Worm (Caenorhabditis elegans) whole organism, young adult: ENCODE data around the gene C01C4.3.

Experiments
- B0261.1 ChIP-seq: sonication (generic microtip); optimal IDR thresholded peaks from 2 replicates; lab custom pipeline; 2016; ENCODE audit warnings: mild to moderate bottlenecking, missing genetic modification characterization, moderate library complexity, missing compliant biosample characterization
- B0336.3 ChIP-seq: fragments of 200-800 bp; sonication (Bioruptor generic); IDR thresholded peaks from 2 replicates; pipeline ENCODE4 v1.3.6; 2022; ENCODE audit warnings: missing genetic modification characterization, missing compliant biosample characterization
- C06A6.2 ChIP-seq: fragments of 200-800 bp; sonication (Bioruptor generic); conservative IDR thresholded peaks from 2 replicates; pipeline ENCODE4 v1.3.6; 2022; ENCODE audit warnings: missing genetic modification characterization, missing compliant biosample characterization
- F39B2.1 ChIP-seq: fragments of 200-800 bp; sonication (Bioruptor generic); IDR thresholded peaks from 2 replicates; pipeline ENCODE4 v1.3.6; 2022; ENCODE audit warnings: missing genetic modification reagents, missing genetic modification characterization, missing compliant biosample characterization
- F52B5.7 ChIP-seq: sonication (generic microtip); optimal IDR thresholded peaks from 2 replicates; lab custom pipeline; 2016; ENCODE audit warnings: mild to moderate bottlenecking, missing genetic modification characterization, missing compliant biosample characterization
- T07F8.4 ChIP-seq: sonication (generic microtip); optimal IDR thresholded peaks from 2 replicates; lab custom pipeline; 2016; ENCODE audit warnings: mild to moderate bottlenecking, missing genetic modification characterization, moderate library complexity, missing compliant biosample characterization
- T26A5.8 ChIP-seq: sonication (generic microtip); optimal IDR thresholded peaks from 2 replicates; lab custom pipeline; 2016; ENCODE audit warnings: missing genetic modification characterization, missing compliant biosample characterization
- Y53G8AR.9 ChIP-seq: fragments of 200-800 bp; sonication (Bioruptor generic); conservative IDR thresholded peaks from 2 replicates; pipeline ENCODE4 v1.3.6; 2022; ENCODE audit warnings: missing genetic modification reagents, missing genetic modification characterization, missing compliant biosample characterization
- akir-1 ChIP-seq: fragments of 200-800 bp; sonication (Bioruptor generic); optimal IDR thresholded peaks from 2 replicates; lab custom pipeline; 2018; ENCODE audit warnings: mild to moderate bottlenecking, missing genetic modification characterization, moderate library complexity, missing compliant biosample characterization
- aptf-3 ChIP-seq: fragments of 200-800 bp; sonication (Bioruptor generic); IDR thresholded peaks from 2 replicates; pipeline ENCODE4 v1.3.6; 2022; ENCODE audit warnings: missing genetic modification characterization, missing compliant biosample characterization
- atf-7 ChIP-seq: sonication (generic microtip); optimal IDR thresholded peaks from 2 replicates; lab custom pipeline; 2017; ENCODE audit warnings: mild to moderate bottlenecking, missing genetic modification characterization, missing compliant biosample characterization
- attf-3 ChIP-seq: fragments of 200-800 bp; sonication (Bioruptor generic); conservative IDR thresholded peaks from 2 replicates; pipeline ENCODE4 v1.3.6; 2022; ENCODE audit warnings: missing genetic modification reagents, missing genetic modification characterization, missing compliant biosample characterization
- ccch-3 ChIP-seq: fragments of 200-800 bp; sonication (Bioruptor generic); optimal IDR thresholded peaks from 2 replicates; lab custom pipeline; 2018; ENCODE audit warnings: mild to moderate bottlenecking, missing genetic modification characterization, missing compliant biosample characterization
- cebp-1 ChIP-seq, 2 experiments: fragments of 200-800 bp in 1 of 2; sonication (Bioruptor generic) in 1 of 2; sonication (generic microtip) in 1 of 2; IDR thresholded peaks in 1 of 2; optimal IDR thresholded peaks in 1 of 2; 2 replicates each; pipeline versions ENCODE4 v1.3.6 to Lab custom; 2017 to 2022; ENCODE audit warnings: missing compliant biosample characterization in 2 of 2, missing genetic modification characterization in 2 of 2, mild to moderate bottlenecking in 1 of 2, missing genetic modification reagents in 1 of 2, moderate library complexity in 1 of 2
- ceh-40 ChIP-seq: fragments of 200-800 bp; sonication (Bioruptor generic); IDR thresholded peaks from 2 replicates; pipeline ENCODE4 v1.3.6; 2022; ENCODE audit warnings: missing genetic modification characterization, missing compliant biosample characterization
- ceh-91 ChIP-seq: fragments of 200-800 bp; sonication (Bioruptor generic); IDR thresholded peaks from 2 replicates; pipeline ENCODE4 v1.3.6; 2022; ENCODE audit warnings: missing genetic modification reagents, missing genetic modification characterization, missing compliant biosample characterization
- chd-7 ChIP-seq: sonication (generic microtip); optimal IDR thresholded peaks from 2 replicates; lab custom pipeline; 2016; ENCODE audit warnings: mild to moderate bottlenecking, missing genetic modification characterization, moderate library complexity, missing compliant biosample characterization
- dox-1 ChIP-seq: fragments of 200-800 bp; sonication (Bioruptor generic); IDR thresholded peaks from 2 replicates; pipeline ENCODE4 v1.3.6; 2022; ENCODE audit warnings: missing genetic modification reagents, missing genetic modification characterization, missing compliant biosample characterization
- egl-18 ChIP-seq: fragments of 200-800 bp; sonication (Bioruptor generic); IDR thresholded peaks from 2 replicates; pipeline ENCODE4 v1.3.6; 2022; ENCODE audit warnings: missing genetic modification reagents, missing genetic modification characterization, missing compliant biosample characterization
- gei-17 ChIP-seq: fragments of 200-800 bp; sonication (Bioruptor generic); optimal IDR thresholded peaks from 2 replicates; lab custom pipeline; 2018; ENCODE audit warnings: mild to moderate bottlenecking, missing genetic modification characterization, missing compliant biosample characterization
- hlh-12 ChIP-seq: sonication (generic microtip); optimal IDR thresholded peaks from 2 replicates; lab custom pipeline; 2016; ENCODE audit warnings: missing genetic modification characterization, missing compliant biosample characterization
- hmg-1.2 ChIP-seq: fragments of 200-800 bp; sonication (Bioruptor generic); IDR thresholded peaks from 2 replicates; pipeline ENCODE4 v1.3.6; 2022; ENCODE audit warnings: missing genetic modification reagents, missing genetic modification characterization, missing compliant biosample characterization
- hrde-1 ChIP-seq: sonication (generic microtip); optimal IDR thresholded peaks from 2 replicates; lab custom pipeline; 2016; ENCODE audit warnings: missing genetic modification characterization, mild to moderate bottlenecking, missing compliant biosample characterization, moderate library complexity, missing genotype, missing genetic modification reagents, borderline replicate concordance
- lin-26 ChIP-seq: fragments of 200-800 bp; sonication (Bioruptor generic); IDR thresholded peaks from 2 replicates; pipeline ENCODE4 v1.3.6; 2022; ENCODE audit warnings: missing genetic modification reagents, missing genetic modification characterization, missing compliant biosample characterization
- lin-35 ChIP-seq, 3 experiments: fragments of 150-350 bp in 2 of 3; sonication (generic microtip) in 1 of 3; optimal IDR thresholded peaks; 2 replicates each; lab custom pipeline; 2014 to 2018; ENCODE audit warnings: missing biosample characterization in 3 of 3, missing genetic modification characterization in 3 of 3, missing genetic modification reagents in 3 of 3
- lin-40 ChIP-seq: sonication (generic microtip); optimal IDR thresholded peaks from 2 replicates; lab custom pipeline; 2016; ENCODE audit warnings: missing genetic modification characterization, mild to moderate bottlenecking, missing compliant biosample characterization, missing genotype, missing genetic modification reagents
- lsl-1 ChIP-seq: fragments of 200-800 bp; sonication (Bioruptor generic); optimal IDR thresholded peaks from 2 replicates; lab custom pipeline; 2018; ENCODE audit warnings: mild to moderate bottlenecking, missing genetic modification characterization, moderate library complexity, missing compliant biosample characterization
- lsy-27 ChIP-seq: sonication (generic microtip); optimal IDR thresholded peaks from 2 replicates; lab custom pipeline; 2017; ENCODE audit warnings: missing genetic modification characterization, mild to moderate bottlenecking, missing compliant biosample characterization, antibody characterized with exemption, missing genotype, borderline replicate concordance; ENCODE audit not compliant: insufficient read depth
- madf-3 ChIP-seq: fragments of 200-800 bp; sonication (Bioruptor generic); IDR thresholded peaks from 2 replicates; pipeline ENCODE4 v1.3.6; 2022; ENCODE audit warnings: missing genetic modification reagents, missing genetic modification characterization, missing compliant biosample characterization
- madf-8 ChIP-seq: fragments of 200-800 bp; sonication (Bioruptor generic); conservative IDR thresholded peaks from 2 replicates; pipeline ENCODE4 v1.3.6; 2022; ENCODE audit warnings: missing genetic modification reagents, missing genetic modification characterization, missing compliant biosample characterization
- mcd-1 ChIP-seq: fragments of 200-800 bp; sonication (Bioruptor generic); IDR thresholded peaks from 2 replicates; pipeline ENCODE4 v1.3.6; 2022; ENCODE audit warnings: missing genetic modification reagents, missing genetic modification characterization, missing compliant biosample characterization
- mes-4 ChIP-seq: sonication (generic microtip); optimal IDR thresholded peaks from 2 replicates; lab custom pipeline; 2016; ENCODE audit warnings: missing genotype, missing genetic modification characterization, missing compliant biosample characterization
- nfya-2 ChIP-seq: fragments of 200-800 bp; sonication (Bioruptor generic); IDR thresholded peaks from 2 replicates; pipeline ENCODE4 v1.3.6; 2022; ENCODE audit warnings: missing genetic modification reagents, missing genetic modification characterization, missing compliant biosample characterization
- nhr-120 ChIP-seq: fragments of 200-800 bp; sonication (Bioruptor generic); IDR thresholded peaks from 2 replicates; pipeline ENCODE4 v1.3.6; 2022; ENCODE audit warnings: missing genetic modification characterization, missing compliant biosample characterization
- nhr-90 ChIP-seq: sonication (generic microtip); optimal IDR thresholded peaks from 2 replicates; lab custom pipeline; 2016; ENCODE audit warnings: missing genotype, mild to moderate bottlenecking, missing genetic modification characterization, missing compliant biosample characterization
- rcor-1 ChIP-seq: fragments of 200-800 bp; sonication (Bioruptor generic); IDR thresholded peaks from 2 replicates; pipeline ENCODE4 v1.3.6; 2022; ENCODE audit warnings: missing genetic modification reagents, missing genetic modification characterization, missing compliant biosample characterization
- rec-8 ChIP-seq, 2 experiments: sonication (generic microtip); optimal IDR thresholded peaks; 2 replicates each; lab custom pipeline; 2016; ENCODE audit warnings: mild to moderate bottlenecking in 2 of 2, missing genetic modification characterization in 2 of 2, missing genetic modification reagents in 2 of 2, missing genotype in 2 of 2, missing biosample characterization in 1 of 2, missing compliant biosample characterization in 1 of 2, moderate library complexity in 1 of 2
- sea-2 ChIP-seq: fragments of 200-800 bp; sonication (Bioruptor generic); IDR thresholded peaks from 2 replicates; pipeline ENCODE4 v1.3.6; 2022; ENCODE audit warnings: missing genetic modification characterization, missing compliant biosample characterization
- snpc-4 ChIP-seq, 5 experiments: fragments of 150-350 bp in 1 of 5; sonication (generic microtip) in 4 of 5; optimal IDR thresholded peaks; 2 replicates each; lab custom pipeline; 2014 to 2018; ENCODE audit warnings: missing genetic modification characterization in 5 of 5, missing biosample characterization in 3 of 5, antibody characterized with exemption in 2 of 5, mild to moderate bottlenecking in 2 of 5, missing compliant biosample characterization in 2 of 5, missing genotype in 2 of 5, moderate library complexity in 2 of 5, missing genetic modification reagents in 1 of 5
- sptf-2 ChIP-seq: fragments of 200-800 bp; sonication (Bioruptor generic); optimal IDR thresholded peaks from 2 replicates; lab custom pipeline; 2018; ENCODE audit warnings: mild to moderate bottlenecking, missing genetic modification characterization, missing compliant biosample characterization
- unc-130 ChIP-seq: sonication (generic microtip); optimal IDR thresholded peaks from 2 replicates; lab custom pipeline; 2016; ENCODE audit warnings: missing genetic modification reagents, missing genetic modification characterization, missing compliant biosample characterization
- zim-3 ChIP-seq: sonication (generic microtip); optimal IDR thresholded peaks from 2 replicates; lab custom pipeline; 2017; ENCODE audit warnings: mild to moderate bottlenecking, missing genetic modification characterization, moderate library complexity, missing compliant biosample characterization
- ztf-22 ChIP-seq: fragments of 200-800 bp; sonication (Bioruptor generic); optimal IDR thresholded peaks from 2 replicates; lab custom pipeline; 2018; ENCODE audit warnings: mild to moderate bottlenecking, missing genetic modification characterization, moderate library complexity, missing compliant biosample characterization
- ztf-26 ChIP-seq: sonication (generic microtip); optimal IDR thresholded peaks from 2 replicates; lab custom pipeline; 2017; ENCODE audit warnings: missing genetic modification characterization, missing compliant biosample characterization
- ztf-28 ChIP-seq: fragments of 200-800 bp; sonication (Bioruptor generic); IDR thresholded peaks from 2 replicates; pipeline ENCODE4 v1.3.6; 2022; ENCODE audit warnings: missing genetic modification reagents, missing genetic modification characterization, missing compliant biosample characterization
- ztf-3 ChIP-seq: fragments of 200-800 bp; sonication (Bioruptor generic); optimal IDR thresholded peaks from 2 replicates; lab custom pipeline; 2018; ENCODE audit warnings: mild to moderate bottlenecking, missing genetic modification characterization, missing compliant biosample characterization

Gene C01C4.3

DNA sequence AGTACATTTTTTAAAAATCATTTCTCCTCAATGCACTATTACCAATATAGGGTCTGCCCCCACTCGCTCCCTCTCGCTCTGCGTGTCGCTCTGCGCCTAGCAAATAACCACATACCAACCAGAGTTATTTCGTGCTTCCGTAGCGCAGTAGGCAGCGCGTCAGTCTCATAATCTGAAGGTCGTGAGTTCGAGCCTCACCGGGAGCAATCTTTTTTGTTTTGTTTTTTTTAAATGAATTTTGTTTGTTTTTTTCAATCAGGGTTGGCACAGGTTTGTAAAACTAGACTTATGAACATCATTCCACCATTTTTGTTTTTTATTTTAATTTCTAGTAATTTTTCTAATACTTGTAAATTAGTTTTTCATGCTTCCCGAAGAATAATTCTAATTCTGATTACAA is 920 bp downstream of the C01C4.3 start (continued):
- TF ChIP-seq unc-130 (GFP tag; lab: Kevin White, UChicago), result peak; percentile 50
- TF ChIP-seq hmg-1.2 (GFP tag; lab: Robert Waterston, UW), result peak; percentile 89
- peak; percentile 67 for TF ChIP-seq snpc-4 (GFP tag; optimal IDR thresholded peaks at IDR 0.05; lab: Kevin White, UChicago)
- peak in 2 of 4 experiments; percentile 49 to 84 for TF ChIP-seq snpc-4 (tag; optimal IDR thresholded peaks at IDR 0.05; lab: Kevin White, UChicago)
- 0 out of 2 replicates have a peak, but pooled peaks have one; percentile 6 for TF ChIP-seq madf-3 (GFP tag; lab: Robert Waterston, UW)
- no peak for TF ChIP-seq nhr-120 (GFP tag; lab: Robert Waterston, UW)
- peak; percentile 68; the same call in 1 of the 2 replicates for TF ChIP-seq C06A6.2 (GFP tag; lab: Robert Waterston, UW)
- TF ChIP-seq egl-18 (GFP tag; lab: Robert Waterston, UW), result no peak
- TF ChIP-seq sptf-2 (GFP tag; lab: Kevin White, UChicago), result peak; percentile 1
- TF ChIP-seq ztf-3 (GFP tag; lab: Kevin White, UChicago), result no peak
- TF ChIP-seq ztf-28 (GFP tag; lab: Robert Waterston, UW), result peak; percentile 55; the same call in 1 of the 2 replicates
- peak; percentile 13 for TF ChIP-seq lsl-1 (GFP tag; lab: Kevin White, UChicago)
- TF ChIP-seq T26A5.8, result peak; percentile 58
- 0 out of 2 replicates have a peak, but pooled peaks have one; percentile 77 for TF ChIP-seq aptf-3 (GFP tag; lab: Robert Waterston, UW)
- 0 out of 2 replicates have a peak, but pooled peaks have one; percentile 27 for TF ChIP-seq madf-8 (GFP tag; lab: Robert Waterston, UW)
- peak; percentile 18 for TF ChIP-seq ztf-22
- TF ChIP-seq ztf-26 (tag; lab: Kevin White, UChicago), result peak; percentile 62
- TF ChIP-seq atf-7, result peak; percentile 14
- TF ChIP-seq rcor-1, result peak; percentile 77
- 0 out of 2 replicates have a peak, but pooled peaks have one; percentile 47 for TF ChIP-seq attf-3 (GFP tag; lab: Robert Waterston, UW)
- no peak for TF ChIP-seq ceh-40 (GFP tag; lab: Robert Waterston, UW)
- peak; percentile 94 for TF ChIP-seq lin-26 (GFP tag; lab: Robert Waterston, UW)
- peak; percentile 91 for TF ChIP-seq nhr-90 (tag; lab: Kevin White, UChicago)
- peak; percentile 48 for TF ChIP-seq mes-4
- peak; percentile 56 for TF ChIP-seq akir-1 (GFP tag; lab: Kevin White, UChicago)
- TF ChIP-seq hlh-12 (tag; lab: Kevin White, UChicago), result no peak
- peak; percentile 64 for TF ChIP-seq B0336.3 (GFP tag; lab: Robert Waterston, UW)
- peak; percentile 63 for TF ChIP-seq gei-17 (GFP tag; lab: Kevin White, UChicago)
- TF ChIP-seq zim-3 (tag; lab: Kevin White, UChicago), result peak; percentile 65
- TF ChIP-seq sea-2, result 0 out of 2 replicates have a peak, but pooled peaks have one; percentile 34
- peak; percentile 44 for TF ChIP-seq hrde-1 (tag; lab: Kevin White, UChicago)
- peak; percentile 71 for TF ChIP-seq T07F8.4 (tag; lab: Kevin White, UChicago)
- peak; percentile 73 for TF ChIP-seq mcd-1
- peak; percentile 78 for TF ChIP-seq lsy-27 (tag; lab: Kevin White, UChicago)
- TF ChIP-seq dox-1 (GFP tag; lab: Robert Waterston, UW), result peak; percentile 89
- peak; percentile 74 to 79 for TF ChIP-seq rec-8 (tag; optimal IDR thresholded peaks at IDR 0.05; lab: Kevin White, UChicago)
- no peak for TF ChIP-seq nfya-2
- TF ChIP-seq ccch-3 (GFP tag; lab: Kevin White, UChicago), result no peak
- no peak for TF ChIP-seq ceh-91
- peak; percentile 78 for TF ChIP-seq chd-7
- peak; percentile 74 for TF ChIP-seq lin-40 (tag; lab: Kevin White, UChicago)
- TF ChIP-seq cebp-1 (GFP tag; IDR thresholded peaks at IDR 0.05; lab: Robert Waterston, UW), result peak; percentile 56; the same call in 1 of the 2 replicates
- peak; percentile 76 for TF ChIP-seq cebp-1 (tag; optimal IDR thresholded peaks at IDR 0.05; lab: Kevin White, UChicago)
- TF ChIP-seq B0261.1 (tag; lab: Kevin White, UChicago), result peak; percentile 98
- no peak for TF ChIP-seq F39B2.1 (GFP tag; lab: Robert Waterston, UW)
- peak in 1 of 3 experiments; percentile 69 for TF ChIP-seq lin-35 (GFP tag; optimal IDR thresholded peaks at IDR 0.05; lab: Kevin White, UChicago)
- TF ChIP-seq Y53G8AR.9 (GFP tag; lab: Robert Waterston, UW), result no peak
- peak; percentile 73 for TF ChIP-seq F52B5.7 (tag; lab: Kevin White, UChicago)
